Worm (Caenorhabditis elegans) whole organism, L4 larva: ENCODE data around the gene Y75B8A.33.

Experiments
- ZK337.2 ChIP-seq: fragments of 200-800 bp; sonication (Bioruptor generic); IDR thresholded peaks from 2 replicates; pipeline ENCODE4 v1.3.6; 2022; ENCODE audit warnings: missing genetic modification reagents, missing genetic modification characterization, missing compliant biosample characterization
- ZK546.5 ChIP-seq, 2 experiments: sonication (generic microtip); optimal IDR thresholded peaks; 2 replicates each; lab custom pipeline; 2017; ENCODE audit warnings: missing biosample characterization in 2 of 2, missing genetic modification characterization in 2 of 2
- ama-1 ChIP-seq: fragments of 150-350 bp; optimal IDR thresholded peaks from 2 replicates; lab custom pipeline; 2014; ENCODE audit warnings: inconsistent platforms, mixed read lengths
- skn-1 ChIP-seq: fragments of 150-350 bp; optimal IDR thresholded peaks from 2 replicates; lab custom pipeline; 2014; ENCODE audit warnings: missing biosample characterization, missing genetic modification characterization

DNA sequence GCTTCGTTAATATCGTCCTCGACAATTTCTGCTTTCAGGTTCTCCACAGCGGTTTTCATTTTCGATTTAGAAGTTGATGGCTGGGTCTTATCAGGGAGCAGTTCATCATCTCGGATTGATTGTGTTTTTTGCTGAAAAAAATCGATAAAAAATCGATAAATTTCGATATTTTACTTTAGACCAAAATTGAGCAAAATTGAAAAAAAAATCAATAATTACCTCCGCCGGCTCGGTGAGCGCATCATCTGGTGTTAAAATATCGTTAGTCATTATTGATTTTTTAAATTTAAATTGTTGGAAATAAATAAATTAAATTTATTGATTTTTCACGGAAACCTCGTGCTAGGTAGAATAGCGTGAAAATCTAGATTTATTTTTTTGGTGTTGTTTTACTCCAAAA, 27.9 kb upstream of the Y75B8A.33 start, which contains the start of gene Y49E10.10:
- TF ChIP-seq ama-1 (lab: Kevin White, UChicago): no peak
- no peak for TF ChIP-seq skn-1
- no peak for TF ChIP-seq ZK337.2
- TF ChIP-seq ZK546.5 (tag; optimal IDR thresholded peaks at IDR 0.05; lab: Kevin White, UChicago): no peak
